Worm (Caenorhabditis elegans) whole organism, L2 larva: ENCODE measurements around the gene C03B1.4.

Source experiments
- lsy-2 ChIP-seq, 2 experiments: fragments of 150-350 bp in 1 of 2; sonication (generic microtip) in 1 of 2; optimal IDR thresholded peaks; 2 replicates each; lab custom pipeline; 2014 to 2017; ENCODE audit warnings: missing biosample characterization in 2 of 2, missing genetic modification characterization in 2 of 2
- zag-1 ChIP-seq: fragments of 150-350 bp; optimal IDR thresholded peaks from 2 replicates; lab custom pipeline; 2014; ENCODE audit warnings: missing biosample characterization, missing genetic modification characterization

ce11 chrX:6388639-6389038, 24.3 kb downstream of the C03B1.4 start:
- TF ChIP-seq lsy-2 (tag; optimal IDR thresholded peaks at IDR 0.05; lab: Kevin White, UChicago) = no peak
- no peak for TF ChIP-seq zag-1
